Fruit fly (Drosophila melanogaster) whole organism, embryonic: ENCODE data around the gene Cyp4ac1.

Source experiments
- Abd-B ChIP-seq: fragments of 200-800 bp; sonication (Bioruptor generic); optimal IDR thresholded peaks from 2 replicates; lab custom pipeline; 2018; ENCODE audit warnings: missing biosample characterization, mild to moderate bottlenecking, missing genetic modification characterization, moderate library complexity
- Atf3 ChIP-seq: fragments of 200-800 bp; sonication (Bioruptor generic); optimal IDR thresholded peaks from 3 replicates; lab custom pipeline; 2016; ENCODE audit warnings: missing biosample characterization, missing genetic modification characterization
- CG10462 ChIP-seq: fragments of 200-800 bp; sonication (Bioruptor generic); optimal IDR thresholded peaks from 2 replicates; lab custom pipeline; 2016; ENCODE audit warnings: missing biosample characterization, missing genetic modification characterization
- CG11247 ChIP-seq: fragments of 200-800 bp; sonication (Bioruptor generic); IDR thresholded peaks from 2 replicates; pipeline ENCODE4 v1.3.6; 2022; ENCODE audit warnings: missing biosample characterization, missing genetic modification characterization
- CG13287 ChIP-seq: fragments of 200-800 bp; sonication (Bioruptor generic); IDR thresholded peaks from 2 replicates; pipeline ENCODE4 v1.3.6; 2022; ENCODE audit warnings: missing biosample characterization, missing genetic modification characterization; ENCODE audit not compliant: partially characterized antibody
- CG13624 ChIP-seq: fragments of 200-800 bp; sonication (Bioruptor generic); optimal IDR thresholded peaks from 2 replicates; lab custom pipeline; 2016; ENCODE audit warnings: missing biosample characterization, missing genetic modification characterization
- CG14441 ChIP-seq: fragments of 200-800 bp; sonication (Bioruptor generic); IDR thresholded peaks from 2 replicates; pipeline ENCODE4 v1.3.6; 2022; ENCODE audit warnings: missing biosample characterization, missing genetic modification characterization
- CG14860 ChIP-seq: fragments of 200-800 bp; sonication (Bioruptor generic); IDR thresholded peaks from 3 replicates; pipeline ENCODE4 v1.3.6; 2022; ENCODE audit warnings: missing biosample characterization, missing genetic modification characterization; ENCODE audit not compliant: partially characterized antibody
- CG17361 ChIP-seq: fragments of 200-800 bp; sonication (Bioruptor generic); IDR thresholded peaks from 3 replicates; pipeline ENCODE4 v1.3.6; 2022; ENCODE audit warnings: missing biosample characterization, missing genetic modification characterization
- CG1832 ChIP-seq: fragments of 200-800 bp; sonication (Bioruptor generic); optimal IDR thresholded peaks from 2 replicates; lab custom pipeline; 2017; ENCODE audit warnings: missing biosample characterization, mild to moderate bottlenecking, missing genetic modification characterization, inconsistent platforms
- CG31224 ChIP-seq: fragments of 200-800 bp; sonication (Bioruptor generic); IDR thresholded peaks from 2 replicates; pipeline ENCODE4 v1.3.6; 2022; ENCODE audit warnings: missing biosample characterization, missing genetic modification characterization
- CG42726 ChIP-seq: fragments of 200-800 bp; sonication (Bioruptor generic); IDR thresholded peaks from 2 replicates; pipeline ENCODE4 v1.3.6; 2022; ENCODE audit warnings: missing biosample characterization, missing genetic modification characterization; ENCODE audit not compliant: partially characterized antibody
- CG6765 ChIP-seq: fragments of 200-800 bp; sonication (Bioruptor generic); optimal IDR thresholded peaks from 3 replicates; lab custom pipeline; 2017; ENCODE audit warnings: missing biosample characterization, mild to moderate bottlenecking, missing genetic modification characterization
- CG6813 ChIP-seq: fragments of 200-800 bp; sonication (Bioruptor generic); optimal IDR thresholded peaks from 2 replicates; lab custom pipeline; 2017; ENCODE audit warnings: missing biosample characterization, missing genetic modification characterization, mild to moderate bottlenecking, moderate library complexity, missing genetic modification reagents
- CG7745 ChIP-seq: fragments of 200-800 bp; sonication (Bioruptor generic); optimal IDR thresholded peaks from 2 replicates; lab custom pipeline; 2018; ENCODE audit warnings: missing biosample characterization, mild to moderate bottlenecking, missing genetic modification characterization, moderate library complexity
- CG8765 ChIP-seq: fragments of 200-800 bp; sonication (Bioruptor generic); IDR thresholded peaks from 2 replicates; pipeline ENCODE4 v1.3.6; 2022; ENCODE audit warnings: missing biosample characterization, missing genetic modification characterization
- CG9437 ChIP-seq: fragments of 200-800 bp; sonication (Bioruptor generic); optimal IDR thresholded peaks from 2 replicates; lab custom pipeline; 2018; ENCODE audit warnings: missing biosample characterization, mild to moderate bottlenecking, missing genetic modification characterization
- D19A ChIP-seq: fragments of 200-800 bp; optimal IDR thresholded peaks from 3 replicates; lab custom pipeline; 2019; ENCODE audit warnings: missing biosample characterization, mild to moderate bottlenecking, missing genetic modification characterization, moderate library complexity
- Dp ChIP-seq: fragments of 200-800 bp; sonication (Bioruptor generic); optimal IDR thresholded peaks from 2 replicates; lab custom pipeline; 2018; ENCODE audit warnings: missing biosample characterization, mild to moderate bottlenecking, missing genetic modification characterization, moderate library complexity
- Ets65A ChIP-seq: fragments of 200-800 bp; sonication (Bioruptor generic); peaks from one replicate; lab custom pipeline; 2016; ENCODE audit warnings: missing biosample characterization, missing genetic modification characterization
- Hr51 ChIP-seq, 2 experiments: fragments of 200-800 bp; sonication (Bioruptor generic); optimal IDR thresholded peaks; 2 replicates in 1 of 2; 3 replicates in 1 of 2; lab custom pipeline; 2016 to 2018; ENCODE audit warnings: missing biosample characterization in 2 of 2, missing genetic modification characterization in 2 of 2, mild to moderate bottlenecking in 1 of 2, moderate library complexity in 1 of 2
- Lim3 ChIP-seq: fragments of 200-800 bp; sonication (Bioruptor generic); IDR thresholded peaks from 2 replicates; pipeline ENCODE4 v1.3.6; 2022; ENCODE audit warnings: missing biosample characterization, missing genetic modification characterization
- MESR4 ChIP-seq: fragments of 200-800 bp; sonication (Bioruptor generic); optimal IDR thresholded peaks from 2 replicates; lab custom pipeline; 2018; ENCODE audit warnings: missing biosample characterization, mild to moderate bottlenecking, missing genetic modification characterization, moderate library complexity
- MTF-1 ChIP-seq: fragments of 200-800 bp; sonication (Bioruptor generic); optimal IDR thresholded peaks from 2 replicates; lab custom pipeline; 2018; ENCODE audit warnings: missing biosample characterization, mild to moderate bottlenecking, missing genetic modification characterization, borderline replicate concordance
- Oaz ChIP-seq: fragments of 200-800 bp; sonication (Bioruptor generic); IDR thresholded peaks from 2 replicates; pipeline ENCODE4 v1.3.6; 2022; ENCODE audit warnings: missing biosample characterization, missing genetic modification characterization
- Sry-β ChIP-seq: fragments of 200-800 bp; sonication (Bioruptor generic); optimal IDR thresholded peaks from 2 replicates; lab custom pipeline; 2018; ENCODE audit warnings: missing biosample characterization, mild to moderate bottlenecking, missing genetic modification characterization, moderate library complexity
- Stat92E ChIP-seq, 3 experiments: fragments of >200 bp in 2 of 3; fragments of 200-800 bp in 1 of 3; sonication (Bioruptor generic) in 1 of 3; optimal IDR thresholded peaks; 2 replicates each; lab custom pipeline; 2017 to 2019; ENCODE audit warnings: missing biosample characterization in 3 of 3, missing genetic modification characterization in 3 of 3, mild to moderate bottlenecking in 1 of 3, moderate library complexity in 1 of 3
- ash1 ChIP-seq: fragments of 200-800 bp; sonication (Bioruptor generic); optimal IDR thresholded peaks from 2 replicates; lab custom pipeline; 2018; ENCODE audit warnings: missing biosample characterization, mild to moderate bottlenecking, missing genetic modification characterization
- bowl ChIP-seq: fragments of 200-800 bp; sonication (Bioruptor generic); IDR thresholded peaks from 2 replicates; pipeline ENCODE4 v1.3.6; 2022; ENCODE audit warnings: missing biosample characterization, missing genetic modification characterization
- chif ChIP-seq, 2 experiments: fragments of 200-800 bp; sonication (Bioruptor generic); optimal IDR thresholded peaks; 3 replicates each; lab custom pipeline; 2016; ENCODE audit warnings: missing biosample characterization in 2 of 2, missing genetic modification characterization in 2 of 2
- dati ChIP-seq: fragments of 200-800 bp; sonication (Bioruptor generic); IDR thresholded peaks from 2 replicates; pipeline ENCODE4 v1.3.6; 2022; ENCODE audit warnings: missing biosample characterization, missing genetic modification characterization
- esg ChIP-seq: fragments of 200-800 bp; sonication (Bioruptor generic); conservative IDR thresholded peaks from 2 replicates; pipeline ENCODE4 v1.3.6; 2022; ENCODE audit warnings: missing biosample characterization, missing genetic modification characterization
- eyg ChIP-seq: fragments of 200-800 bp; sonication (Bioruptor generic); optimal IDR thresholded peaks from 3 replicates; lab custom pipeline; 2016; ENCODE audit warnings: missing biosample characterization, missing genetic modification characterization
- fru ChIP-seq: fragments of >200 bp; optimal IDR thresholded peaks from 2 replicates; lab custom pipeline; 2017
- grn ChIP-seq: fragments of 200-800 bp; sonication (Bioruptor generic); optimal IDR thresholded peaks from 3 replicates; lab custom pipeline; 2017; ENCODE audit warnings: missing biosample characterization, missing genetic modification characterization
- gsb-n ChIP-seq: fragments of 200-800 bp; sonication (Bioruptor generic); optimal IDR thresholded peaks from 3 replicates; lab custom pipeline; 2018; ENCODE audit warnings: missing biosample characterization, mild to moderate bottlenecking, missing genetic modification characterization
- luna ChIP-seq: fragments of 200-800 bp; sonication (Bioruptor generic); optimal IDR thresholded peaks from 2 replicates; lab custom pipeline; 2016; ENCODE audit warnings: missing biosample characterization, missing genetic modification characterization
- nom ChIP-seq: fragments of 200-800 bp; sonication (Bioruptor generic); optimal IDR thresholded peaks from 2 replicates; lab custom pipeline; 2017; ENCODE audit warnings: missing biosample characterization, missing genetic modification characterization, mild to moderate bottlenecking, moderate library complexity, missing genetic modification reagents
- otp ChIP-seq: fragments of 200-800 bp; sonication (Bioruptor generic); IDR thresholded peaks from 3 replicates; pipeline ENCODE4, ENCODE4 v1.3.6; 2022; ENCODE audit warnings: missing biosample characterization, missing genetic modification characterization
- ro ChIP-seq: fragments of 200-800 bp; sonication (Bioruptor generic); IDR thresholded peaks from 2 replicates; pipeline ENCODE4 v1.3.6; 2022; ENCODE audit warnings: missing biosample characterization, missing genetic modification characterization
- run ChIP-seq: fragments of 200-800 bp; sonication (Bioruptor generic); optimal IDR thresholded peaks from 3 replicates; lab custom pipeline; 2018; ENCODE audit warnings: missing biosample characterization, mild to moderate bottlenecking, missing genetic modification characterization
- sens-2 ChIP-seq: fragments of 200-800 bp; sonication (Bioruptor generic); IDR thresholded peaks from 2 replicates; pipeline ENCODE4 v1.3.6; 2022; ENCODE audit warnings: missing biosample characterization, missing genetic modification characterization
- sisA ChIP-seq: fragments of 200-800 bp; sonication (Bioruptor generic); IDR thresholded peaks from 2 replicates; pipeline ENCODE4 v1.3.6; 2022; ENCODE audit warnings: missing biosample characterization, missing genetic modification characterization
- ssp ChIP-seq: fragments of 200-800 bp; sonication (Bioruptor generic); IDR thresholded peaks from 2 replicates; pipeline ENCODE4 v1.3.6; 2022; ENCODE audit warnings: missing biosample characterization, missing genetic modification characterization
- tna ChIP-seq: fragments of 200-800 bp; sonication (Bioruptor generic); IDR thresholded peaks from 2 replicates; pipeline ENCODE4 v1.3.6; 2022; ENCODE audit warnings: missing biosample characterization, missing genetic modification characterization; ENCODE audit not compliant: partially characterized antibody
- vvl ChIP-seq: fragments of 200-800 bp; sonication (Bioruptor generic); IDR thresholded peaks from 2 replicates; pipeline ENCODE4 v1.3.6; 2022; ENCODE audit warnings: missing biosample characterization, missing genetic modification characterization
- zen ChIP-seq: fragments of 200-800 bp; sonication (Bioruptor generic); optimal IDR thresholded peaks from 3 replicates; lab custom pipeline; 2018; ENCODE audit warnings: missing biosample characterization, mild to moderate bottlenecking, missing genetic modification characterization, moderate library complexity
- zen2 ChIP-seq: fragments of 200-800 bp; sonication (Bioruptor generic); IDR thresholded peaks from 3 replicates; pipeline ENCODE4 v1.3.6; 2022; ENCODE audit warnings: missing biosample characterization, missing genetic modification characterization; ENCODE audit not compliant: partially characterized antibody

Gene Cyp4ac1

dm6 chr2L:5256036-5256846 lies 7.6 kb upstream of the Cyp4ac1 start (continued):
- TF ChIP-seq Hr51 (GFP tag; optimal IDR thresholded peaks at IDR 0.05; lab: Kevin White, UChicago) (peak; percentile 44 to 49), CG13287 (GFP tag; lab: Robert Waterston, UW) (no peak), vvl (GFP tag; lab: Robert Waterston, UW) (peak; percentile 64), Oaz (GFP tag; lab: Robert Waterston, UW) (no peak), sisA (GFP tag; lab: Robert Waterston, UW) (0 out of 2 replicates have a peak, but pooled peaks have one; percentile 25), otp (peak; percentile 87; the same call in 2 of the 3 replicates), Ets65A (peak; percentile 74), esg (GFP tag; lab: Robert Waterston, UW) (no peak), Dp (GFP tag; lab: Kevin White, UChicago) (no peak), MTF-1 (peak; percentile 68), MESR4 (no peak), CG8765 (no peak), CG1832 (GFP tag; lab: Kevin White, UChicago) (no peak), zen (tag; lab: Kevin White, UChicago) (no peak), CG6765 (GFP tag; lab: Kevin White, UChicago) (no peak), Stat92E (GFP tag; optimal IDR thresholded peaks at IDR 0.05; lab: Kevin White, UChicago) (no peak), CG11247 (GFP tag; lab: Robert Waterston, UW) (no peak), Lim3 (GFP tag; lab: Robert Waterston, UW) (no peak; the same call in 1 of the 2 replicates), tna (GFP tag; lab: Robert Waterston, UW) (no peak), CG7745 (tag; lab: Kevin White, UChicago) (peak; percentile 85), Atf3 (GFP tag; lab: Kevin White, UChicago) (no peak), bowl (no peak), grn (GFP tag; lab: Kevin White, UChicago) (peak; percentile 99), zen2 (GFP tag; lab: Robert Waterston, UW) (0 out of 3 replicates have a peak, but pooled peaks have one; percentile 36), D19A (tag; lab: Kevin White, UChicago) (peak; percentile 27), gsb-n (tag; lab: Kevin White, UChicago) (peak; percentile 65), CG14860 (no peak), eyg (no peak), CG6813 (GFP tag; lab: Kevin White, UChicago) (peak; percentile 81), run (peak; percentile 36), CG42726 (GFP tag; lab: Robert Waterston, UW) (no peak), chif (GFP tag; optimal IDR thresholded peaks at IDR 0.05; lab: Kevin White, UChicago) (peak; percentile 20 to 42), ssp (GFP tag; lab: Robert Waterston, UW) (no peak), CG14441 (GFP tag; lab: Robert Waterston, UW) (peak; percentile 29; the same call in 1 of the 2 replicates), Sry-β (peak; percentile 44), Abd-B (GFP tag; lab: Kevin White, UChicago) (peak; percentile 38), ro (GFP tag; lab: Robert Waterston, UW) (no peak), CG13624 (GFP tag; lab: Kevin White, UChicago) (no peak), luna (GFP tag; lab: Kevin White, UChicago) (no peak), CG17361 (GFP tag; lab: Robert Waterston, UW) (no peak; the same call in 2 of the 3 replicates), CG10462 (GFP tag; lab: Kevin White, UChicago) (peak; percentile 14), nom (GFP tag; lab: Kevin White, UChicago) (peak; percentile 58), CG9437 (GFP tag; lab: Kevin White, UChicago) (peak; percentile 23), sens-2 (GFP tag; lab: Robert Waterston, UW) (no peak), fru (lab: Kevin White, UChicago) (no peak), CG31224 (GFP tag; lab: Robert Waterston, UW) (no peak), ash1 (GFP tag; lab: Kevin White, UChicago) (no peak), dati (0 out of 2 replicates have a peak, but pooled peaks have one; percentile 50)
